Worm (Caenorhabditis elegans) whole organism, L1 larva: ENCODE data around the gene ZK1307.3.
A peak's percentile ranks its signal among the peaks of the same experiment; 100 is the strongest.

Experiments used
- C16A3.4 ChIP-seq: fragments of 150-350 bp; optimal IDR thresholded peaks from 2 replicates; lab custom pipeline; 2014; ENCODE audit warnings: missing biosample characterization, missing genetic modification characterization
- Y116A8C.19 ChIP-seq: sonication (generic microtip); optimal IDR thresholded peaks from 2 replicates; lab custom pipeline; 2016; ENCODE audit warnings: missing compliant biosample characterization, missing genetic modification characterization, borderline replicate concordance
- aha-1 ChIP-seq: fragments of 150-350 bp; optimal IDR thresholded peaks from 2 replicates; lab custom pipeline; 2014; ENCODE audit warnings: missing biosample characterization, missing genetic modification characterization
- ama-1 ChIP-seq: fragments of 150-350 bp; optimal IDR thresholded peaks from 2 replicates; lab custom pipeline; 2014
- blmp-1 ChIP-seq: fragments of 150-350 bp; optimal IDR thresholded peaks from 2 replicates; lab custom pipeline; 2014; ENCODE audit warnings: missing biosample characterization, missing genetic modification characterization
- ceh-88 ChIP-seq: fragments of 200-800 bp; sonication (Bioruptor generic); IDR thresholded peaks from 2 replicates; pipeline ENCODE4 v1.3.6; 2022; ENCODE audit warnings: missing genetic modification characterization, missing compliant biosample characterization
- ceh-90 ChIP-seq: sonication (generic microtip); optimal IDR thresholded peaks from 2 replicates; lab custom pipeline; 2016; ENCODE audit warnings: missing genetic modification characterization, missing compliant biosample characterization
- ces-1 ChIP-seq: fragments of 150-350 bp; optimal IDR thresholded peaks from 2 replicates; lab custom pipeline; 2014; ENCODE audit warnings: missing biosample characterization, missing genetic modification reagents, missing genetic modification characterization
- dsc-1 ChIP-seq: sonication (generic microtip); optimal IDR thresholded peaks from 2 replicates; lab custom pipeline; 2016; ENCODE audit warnings: mild to moderate bottlenecking, missing genetic modification characterization, missing compliant biosample characterization
- efl-1 ChIP-seq, 4 experiments: fragments of 150-350 bp; optimal IDR thresholded peaks in 3 of 4; peaks in 1 of 4; 1 replicate in 1 of 4; 2 replicates in 3 of 4; lab custom pipeline; 2014; ENCODE audit warnings: missing biosample characterization in 2 of 4, missing genetic modification characterization in 2 of 4, missing genetic modification reagents in 2 of 4
- efl-3 ChIP-seq: fragments of 200-800 bp; sonication (Bioruptor generic); optimal IDR thresholded peaks from 2 replicates; lab custom pipeline; 2018; ENCODE audit warnings: mild to moderate bottlenecking, missing genetic modification characterization, missing compliant biosample characterization
- elt-2 ChIP-seq: sonication (generic microtip); optimal IDR thresholded peaks from 2 replicates; lab custom pipeline; 2016; ENCODE audit warnings: missing genetic modification characterization, mild to moderate bottlenecking, inconsistent platforms, missing compliant biosample characterization, missing genetic modification reagents
- fos-1 ChIP-seq: fragments of 150-350 bp; optimal IDR thresholded peaks from 2 replicates; lab custom pipeline; 2014; ENCODE audit warnings: missing biosample characterization, missing genetic modification characterization
- hlh-17 ChIP-seq: fragments of 200-800 bp; sonication (Bioruptor generic); optimal IDR thresholded peaks from 2 replicates; lab custom pipeline; 2018; ENCODE audit warnings: missing genetic modification characterization, mild to moderate bottlenecking, missing compliant biosample characterization, moderate library complexity, borderline replicate concordance
- hlh-4 ChIP-seq: sonication (generic microtip); optimal IDR thresholded peaks from 2 replicates; lab custom pipeline; 2016; ENCODE audit warnings: mild to moderate bottlenecking, missing genetic modification characterization, missing compliant biosample characterization
- hpl-2 ChIP-seq: fragments of 150-350 bp; optimal IDR thresholded peaks from 2 replicates; lab custom pipeline; 2014; ENCODE audit warnings: missing biosample characterization, missing genetic modification reagents, missing genetic modification characterization
- irx-1 ChIP-seq: sonication (generic microtip); optimal IDR thresholded peaks from 2 replicates; lab custom pipeline; 2016; ENCODE audit warnings: missing genetic modification characterization, missing compliant biosample characterization
- isw-1 ChIP-seq: fragments of 200-800 bp; sonication (Bioruptor generic); IDR thresholded peaks from 2 replicates; pipeline ENCODE4 v1.3.6; 2022; ENCODE audit warnings: missing genetic modification characterization, missing compliant biosample characterization
- jun-1 ChIP-seq: fragments of 150-350 bp; optimal IDR thresholded peaks from 2 replicates; lab custom pipeline; 2014; ENCODE audit warnings: missing biosample characterization, missing genetic modification reagents, missing genetic modification characterization
- lin-14 ChIP-seq: fragments of 200-800 bp; sonication (Bioruptor generic); optimal IDR thresholded peaks from 2 replicates; lab custom pipeline; 2018; ENCODE audit warnings: mild to moderate bottlenecking, missing genetic modification characterization, moderate library complexity, missing compliant biosample characterization
- lin-15B ChIP-seq: fragments of 150-350 bp; sonication (generic microtip); optimal IDR thresholded peaks from 3 replicates; lab custom pipeline; 2014; ENCODE audit warnings: missing biosample characterization, missing genetic modification characterization
- lin-35 ChIP-seq, 2 experiments: fragments of 150-350 bp; optimal IDR thresholded peaks; 2 replicates each; lab custom pipeline; 2014; ENCODE audit warnings: missing biosample characterization in 2 of 2, missing genetic modification characterization in 2 of 2, missing genetic modification reagents in 2 of 2
- lsy-2 ChIP-seq, 2 experiments: fragments of 150-350 bp; optimal IDR thresholded peaks; 2 replicates each; lab custom pipeline; 2014; ENCODE audit warnings: missing biosample characterization in 2 of 2, missing genetic modification characterization in 2 of 2
- nhr-20 ChIP-seq: sonication (generic microtip); optimal IDR thresholded peaks from 2 replicates; lab custom pipeline; 2016; ENCODE audit warnings: mild to moderate bottlenecking, missing genetic modification characterization, missing compliant biosample characterization
- nhr-28 ChIP-seq: fragments of 150-350 bp; optimal IDR thresholded peaks from 2 replicates; lab custom pipeline; 2014; ENCODE audit warnings: missing biosample characterization, missing genetic modification characterization
- nhr-47 ChIP-seq: sonication (generic microtip); optimal IDR thresholded peaks from 2 replicates; lab custom pipeline; 2016; ENCODE audit warnings: mild to moderate bottlenecking, missing genetic modification characterization, moderate library complexity, missing compliant biosample characterization
- nhr-71 ChIP-seq: sonication (generic microtip); optimal IDR thresholded peaks from 2 replicates; lab custom pipeline; 2016; ENCODE audit warnings: mild to moderate bottlenecking, missing genetic modification characterization, moderate library complexity, missing compliant biosample characterization
- nhr-84 ChIP-seq: sonication (generic microtip); optimal IDR thresholded peaks from 2 replicates; lab custom pipeline; 2017; ENCODE audit warnings: missing biosample characterization, missing genetic modification characterization
- nhr-85 ChIP-seq: sonication (generic microtip); peaks from one replicate; lab custom pipeline; 2016; ENCODE audit warnings: missing genetic modification characterization, inconsistent platforms, missing compliant biosample characterization
- nhr-90 ChIP-seq: sonication (generic microtip); optimal IDR thresholded peaks from 2 replicates; lab custom pipeline; 2016; ENCODE audit warnings: mild to moderate bottlenecking, missing genetic modification characterization, missing compliant biosample characterization; ENCODE audit not compliant: poor library complexity
- pax-3 ChIP-seq: fragments of 200-800 bp; sonication (Bioruptor generic); optimal IDR thresholded peaks from 2 replicates; lab custom pipeline; 2018; ENCODE audit warnings: mild to moderate bottlenecking, missing genetic modification characterization, moderate library complexity, missing compliant biosample characterization
- pqm-1 ChIP-seq: sonication (generic microtip); optimal IDR thresholded peaks from 3 replicates; lab custom pipeline; 2017; ENCODE audit warnings: missing biosample characterization, missing genetic modification characterization
- snu-23 ChIP-seq: sonication (generic microtip); optimal IDR thresholded peaks from 2 replicates; lab custom pipeline; 2016; ENCODE audit warnings: missing genetic modification characterization, missing compliant biosample characterization
- sup-37 ChIP-seq: fragments of 200-800 bp; sonication (Bioruptor generic); optimal IDR thresholded peaks from 2 replicates; lab custom pipeline; 2018; ENCODE audit warnings: mild to moderate bottlenecking, missing genetic modification characterization, missing compliant biosample characterization
- tbx-2 ChIP-seq: sonication (generic microtip); optimal IDR thresholded peaks from 2 replicates; lab custom pipeline; 2016; ENCODE audit warnings: missing genetic modification characterization, missing compliant biosample characterization
- tlp-1 ChIP-seq: fragments of 150-350 bp; optimal IDR thresholded peaks from 2 replicates; lab custom pipeline; 2014; ENCODE audit warnings: missing biosample characterization, missing genetic modification characterization
- unc-130 ChIP-seq: fragments of 150-350 bp; optimal IDR thresholded peaks from 2 replicates; lab custom pipeline; 2017; ENCODE audit warnings: missing biosample characterization, missing genetic modification characterization, inconsistent platforms
- unc-30 ChIP-seq: sonication (generic microtip); optimal IDR thresholded peaks from 2 replicates; lab custom pipeline; 2017; ENCODE audit warnings: missing biosample characterization, missing genetic modification characterization
- unc-62 ChIP-seq: fragments of 150-350 bp; optimal IDR thresholded peaks from 2 replicates; lab custom pipeline; 2014; ENCODE audit warnings: missing biosample characterization, missing genetic modification reagents, missing genetic modification characterization
- zip-4 ChIP-seq: fragments of 200-800 bp; sonication (Bioruptor generic); optimal IDR thresholded peaks from 2 replicates; lab custom pipeline; 2018; ENCODE audit warnings: mild to moderate bottlenecking, missing genetic modification characterization, moderate library complexity, missing compliant biosample characterization
- ztf-11 ChIP-seq, 2 experiments: sonication (generic microtip); optimal IDR thresholded peaks; 2 replicates each; lab custom pipeline; 2016 to 2017; ENCODE audit warnings: missing genetic modification characterization in 2 of 2, missing biosample characterization in 1 of 2, missing compliant biosample characterization in 1 of 2
- ztf-4 ChIP-seq: fragments of 150-350 bp; optimal IDR thresholded peaks from 2 replicates; lab custom pipeline; 2014; ENCODE audit warnings: missing biosample characterization, missing genetic modification characterization

The ZK1307.3 gene

DNA sequence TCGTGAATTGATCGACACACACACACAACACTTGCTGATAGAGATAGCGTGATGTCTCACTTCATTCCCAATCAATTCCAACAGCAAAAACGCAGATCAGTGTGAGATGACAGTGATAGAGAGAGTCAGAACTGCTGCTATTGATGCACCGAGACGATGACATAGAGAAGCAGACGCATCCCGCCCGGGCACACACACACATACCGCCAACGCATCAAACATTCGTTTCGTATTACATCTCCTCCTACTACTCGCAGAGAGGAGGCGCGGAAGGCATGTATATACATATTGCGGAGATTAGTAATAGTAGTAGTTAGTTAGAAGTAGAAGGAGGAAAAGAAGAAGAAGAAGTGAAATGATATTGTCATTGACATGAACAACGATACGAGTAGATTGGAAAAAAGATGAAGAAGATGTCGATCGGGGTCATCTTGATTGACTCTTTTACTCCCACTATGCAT, 33.4 kb downstream of the ZK1307.3 start (continued):
- no peak for TF ChIP-seq unc-30
- peak; percentile 72 for TF ChIP-seq nhr-20 (tag; lab: Kevin White, UChicago)
- no peak for TF ChIP-seq Y116A8C.19
- no peak for TF ChIP-seq ceh-90 (tag; lab: Kevin White, UChicago)
- TF ChIP-seq unc-130 (tag; lab: Kevin White, UChicago) = peak; percentile 59
- TF ChIP-seq tlp-1 (tag; lab: Kevin White, UChicago) = no peak
- peak; percentile 62 for TF ChIP-seq elt-2 (tag; lab: Kevin White, UChicago)
- peak; percentile 61 for TF ChIP-seq C16A3.4 (tag; lab: Kevin White, UChicago)
- TF ChIP-seq lin-14 (GFP tag; lab: Kevin White, UChicago) = peak; percentile 87
- TF ChIP-seq unc-62 = no peak
- no peak for TF ChIP-seq ces-1 (GFP tag; lab: Kevin White, UChicago)
- TF ChIP-seq lsy-2 (tag; optimal IDR thresholded peaks at IDR 0.05; lab: Kevin White, UChicago) = peak; percentile 26 to 55
- TF ChIP-seq sup-37 = no peak
- no peak for TF ChIP-seq nhr-28
- TF ChIP-seq nhr-84 (tag; lab: Kevin White, UChicago) = no peak
- TF ChIP-seq nhr-71 (tag; lab: Kevin White, UChicago) = peak; percentile 80
- peak; percentile 40 for TF ChIP-seq dsc-1
- TF ChIP-seq irx-1 (tag; lab: Kevin White, UChicago) = no peak
- TF ChIP-seq efl-3 (GFP tag; lab: Kevin White, UChicago) = no peak
- TF ChIP-seq nhr-85 (tag; lab: Kevin White, UChicago) = peak; percentile 87
- TF ChIP-seq hlh-17 (GFP tag; lab: Kevin White, UChicago) = no peak
- no peak for TF ChIP-seq fos-1 (tag; lab: Kevin White, UChicago)
- TF ChIP-seq tbx-2 (tag; lab: Kevin White, UChicago) = peak; percentile 0
- no peak for TF ChIP-seq aha-1 (tag; lab: Kevin White, UChicago)
- TF ChIP-seq ama-1 = peak; percentile 81
- TF ChIP-seq nhr-47 (tag; lab: Kevin White, UChicago) = peak; percentile 17
- no peak for TF ChIP-seq isw-1
- TF ChIP-seq pqm-1 = no peak
- TF ChIP-seq ceh-88 (GFP tag; lab: Robert Waterston, UW) = no peak
- TF ChIP-seq lin-35 (GFP tag; optimal IDR thresholded peaks at IDR 0.05; lab: Kevin White, UChicago) = peak; percentile 4 to 64
- no peak for TF ChIP-seq lin-15B
- TF ChIP-seq ztf-4 (tag; lab: Kevin White, UChicago) = no peak

DNA sequence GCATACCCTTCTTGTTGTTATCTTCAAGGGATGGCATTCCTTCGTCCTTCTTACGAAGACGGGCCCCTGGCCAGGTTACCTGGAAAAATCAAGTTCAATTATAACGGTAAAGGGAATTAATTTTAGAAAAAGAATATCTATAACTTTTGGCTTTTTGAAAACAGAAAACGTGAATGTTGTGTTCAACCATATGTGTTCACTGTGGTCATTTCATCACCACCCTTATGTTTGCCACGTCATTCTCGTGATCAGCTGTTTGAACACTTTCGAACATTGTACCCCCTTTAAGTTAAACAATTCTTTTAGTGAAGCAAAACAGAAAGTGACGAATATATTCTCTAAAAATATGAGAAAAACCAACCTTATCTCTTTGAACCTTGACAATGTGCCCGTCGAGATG, 34.1 kb downstream of the ZK1307.3 start:
- no peak for TF ChIP-seq lin-35 (GFP tag; optimal IDR thresholded peaks at IDR 0.05; lab: Kevin White, UChicago)
- TF ChIP-seq efl-1 (optimal IDR thresholded peaks at IDR 0.05; lab: Kevin White, UChicago) = no peak
- peak in 1 of 2 experiments; percentile 39 for TF ChIP-seq efl-1 (GFP tag; optimal IDR thresholded peaks at IDR 0.05 in 1 of 2; lab: Kevin White, UChicago)
- peak; percentile 26 for TF ChIP-seq nhr-85 (tag; lab: Kevin White, UChicago)

DNA sequence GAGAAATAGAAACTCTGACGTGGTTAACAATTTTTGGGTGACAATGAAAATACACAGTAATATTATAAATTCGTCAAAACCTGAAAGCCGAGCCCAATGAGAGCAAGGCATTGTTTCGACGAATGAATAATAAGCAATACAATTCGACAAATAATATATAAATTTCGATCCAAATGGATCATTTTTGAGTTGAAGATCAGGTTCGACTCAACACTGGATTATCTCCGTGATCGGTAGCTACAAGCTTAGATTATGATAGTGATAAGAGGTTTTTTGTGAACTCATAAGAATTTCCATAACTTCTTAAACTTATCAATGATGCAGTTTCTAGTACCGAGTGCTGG, 34.9 kb downstream of the ZK1307.3 start:
- TF ChIP-seq blmp-1 (tag; lab: Kevin White, UChicago) = no peak
- no peak for TF ChIP-seq aha-1 (tag; lab: Kevin White, UChicago)
- TF ChIP-seq efl-3 (GFP tag; lab: Kevin White, UChicago) = no peak
- no peak for TF ChIP-seq lin-15B
- no peak for TF ChIP-seq pax-3 (tag; lab: Kevin White, UChicago)
- TF ChIP-seq nhr-28 = no peak
- no peak for TF ChIP-seq ceh-88 (GFP tag; lab: Robert Waterston, UW)
- no peak for TF ChIP-seq ztf-11 (tag; optimal IDR thresholded peaks at IDR 0.05; lab: Kevin White, UChicago)
- no peak for TF ChIP-seq hpl-2 (GFP tag; lab: Kevin White, UChicago)
- no peak for TF ChIP-seq nhr-20 (tag; lab: Kevin White, UChicago)
- TF ChIP-seq hlh-4 (tag; lab: Kevin White, UChicago) = no peak
- peak; percentile 21 for TF ChIP-seq lin-14 (GFP tag; lab: Kevin White, UChicago)
- no peak for TF ChIP-seq lin-35 (GFP tag; optimal IDR thresholded peaks at IDR 0.05; lab: Kevin White, UChicago)
- peak; percentile 19 for TF ChIP-seq snu-23 (GFP tag; lab: Kevin White, UChicago)
- TF ChIP-seq zip-4 = peak; percentile 16
- peak; percentile 25 for TF ChIP-seq nhr-90 (tag; lab: Kevin White, UChicago)
- TF ChIP-seq jun-1 = peak; percentile 2
